Fruit fly (Drosophila melanogaster) whole organism, wandering third instar larva: Measurements from ENCODE around the gene CG1572.

Experiments
- Abd-B ChIP-seq: fragments of >200 bp; optimal IDR thresholded peaks from 2 replicates; lab custom pipeline; 2017; ENCODE audit warnings: missing biosample characterization, missing genetic modification characterization
- CG32264 ChIP-seq: fragments of 200-800 bp; sonication (Bioruptor generic); optimal IDR thresholded peaks from 2 replicates; lab custom pipeline; 2016; ENCODE audit warnings: missing biosample characterization, missing genetic modification characterization
- CG9705 ChIP-seq: fragments of 200-800 bp; sonication (Bioruptor generic); optimal IDR thresholded peaks from 2 replicates; lab custom pipeline; 2018; ENCODE audit warnings: missing biosample characterization, mild to moderate bottlenecking, missing genetic modification characterization
- CrebA ChIP-seq: fragments of 200-800 bp; sonication (Bioruptor generic); optimal IDR thresholded peaks from 2 replicates; lab custom pipeline; 2016; ENCODE audit warnings: missing biosample characterization, mild to moderate bottlenecking, missing genetic modification characterization, borderline replicate concordance
- Dfd ChIP-seq: fragments of >200 bp; optimal IDR thresholded peaks from 2 replicates; lab custom pipeline; 2017; ENCODE audit warnings: missing biosample characterization, missing genetic modification characterization
- Dif ChIP-seq: fragments of 200-275, 200-300 bp; sonication (Bioruptor generic); optimal IDR thresholded peaks from 2 replicates; lab custom pipeline; 2018; ENCODE audit warnings: missing biosample characterization, missing genetic modification characterization; ENCODE audit not compliant: partially characterized antibody
- GATAd ChIP-seq: sonication (Bioruptor generic); optimal IDR thresholded peaks from 2 replicates; lab custom pipeline; 2016; ENCODE audit warnings: missing biosample characterization, missing genetic modification characterization
- HLH106 ChIP-seq: fragments of 200-800 bp; optimal IDR thresholded peaks from 3 replicates; lab custom pipeline; 2019; ENCODE audit warnings: missing biosample characterization, mild to moderate bottlenecking, missing genetic modification characterization, moderate library complexity
- Hnf4 ChIP-seq: fragments of 200-800 bp; sonication (Bioruptor generic); optimal IDR thresholded peaks from 2 replicates; lab custom pipeline; 2016; ENCODE audit warnings: missing biosample characterization, mild to moderate bottlenecking, missing genetic modification characterization
- Hr78 ChIP-seq: fragments of >200 bp; optimal IDR thresholded peaks from 2 replicates; lab custom pipeline; 2017; ENCODE audit warnings: missing biosample characterization, missing genetic modification characterization
- Hr83 ChIP-seq: fragments of 200-300 bp; sonication (Bioruptor generic); optimal IDR thresholded peaks from 2 replicates; lab custom pipeline; 2016; ENCODE audit warnings: missing biosample characterization, mild to moderate bottlenecking, missing genetic modification characterization, moderate library complexity; ENCODE audit not compliant: poor library complexity, severe bottlenecking
- Jra ChIP-seq: sonication (Bioruptor generic); optimal IDR thresholded peaks from 2 replicates; lab custom pipeline; 2016; ENCODE audit warnings: missing biosample characterization, missing genetic modification characterization
- Mio ChIP-seq: sonication (Bioruptor generic); optimal IDR thresholded peaks from 2 replicates; lab custom pipeline; 2016; ENCODE audit warnings: missing biosample characterization, missing genetic modification characterization
- Myc ChIP-seq: fragments of >200 bp; optimal IDR thresholded peaks from 2 replicates; lab custom pipeline; 2017
- N ChIP-seq: fragments of >200 bp; optimal IDR thresholded peaks from 2 replicates; lab custom pipeline; 2018; ENCODE audit warnings: missing biosample characterization, missing external identifiers, missing genetic modification characterization
- OdsH ChIP-seq: fragments of 200-800 bp; sonication (Bioruptor generic); optimal IDR thresholded peaks from 2 replicates; lab custom pipeline; 2016; ENCODE audit warnings: missing biosample characterization, mild to moderate bottlenecking, missing genetic modification characterization
- Rel ChIP-seq, 2 experiments: fragments of 200-800 bp; sonication (Bioruptor generic) in 1 of 2; optimal IDR thresholded peaks; 2 replicates in 1 of 2; 3 replicates in 1 of 2; lab custom pipeline; 2016 to 2019; ENCODE audit warnings: mild to moderate bottlenecking in 2 of 2, missing biosample characterization in 2 of 2, missing genetic modification characterization in 2 of 2, moderate library complexity in 1 of 2
- Sp1 ChIP-seq: fragments of 200-800 bp; sonication (Bioruptor generic); optimal IDR thresholded peaks from 3 replicates; lab custom pipeline; 2019; ENCODE audit warnings: missing biosample characterization, mild to moderate bottlenecking, missing genetic modification characterization, moderate library complexity
- Vsx2 ChIP-seq: fragments of 200-300, 225-300 bp; sonication (Bioruptor generic); optimal IDR thresholded peaks from 2 replicates; lab custom pipeline; 2018; ENCODE audit warnings: missing biosample characterization, missing genetic modification characterization; ENCODE audit not compliant: partially characterized antibody
- br ChIP-seq: fragments of 200-800 bp; sonication (Bioruptor generic); optimal IDR thresholded peaks from 2 replicates; lab custom pipeline; 2016; ENCODE audit warnings: missing biosample characterization, missing genetic modification characterization
- brk ChIP-seq: fragments of 200-800 bp; sonication (Bioruptor generic); optimal IDR thresholded peaks from 2 replicates; lab custom pipeline; 2016; ENCODE audit warnings: missing biosample characterization, mild to moderate bottlenecking, missing genetic modification characterization
- dl ChIP-seq, 2 experiments: fragments of 175-275, 200-275 bp in 1 of 2; fragments of 200-275 bp in 1 of 2; sonication (Bioruptor generic); optimal IDR thresholded peaks; lab custom pipeline; 2018; ENCODE audit warnings: mild to moderate bottlenecking in 2 of 2, missing biosample characterization in 2 of 2, missing genetic modification characterization in 2 of 2, moderate library complexity in 2 of 2; ENCODE audit not compliant: partially characterized antibody in 2 of 2, insufficient read depth in 1 of 2
- dmrt93B ChIP-seq: fragments of 200-800 bp; sonication (Bioruptor generic); optimal IDR thresholded peaks from 2 replicates; lab custom pipeline; 2018; ENCODE audit warnings: missing biosample characterization, mild to moderate bottlenecking, missing genetic modification characterization
- dsf ChIP-seq: sonication (Bioruptor generic); optimal IDR thresholded peaks from 2 replicates; lab custom pipeline; 2016; ENCODE audit warnings: missing biosample characterization, missing genetic modification characterization, borderline replicate concordance
- ey ChIP-seq: fragments of 200-800 bp; sonication (Bioruptor generic); optimal IDR thresholded peaks from 2 replicates; lab custom pipeline; 2016; ENCODE audit warnings: missing biosample characterization, missing genetic modification characterization
- foxo ChIP-seq, 2 experiments: fragments of 200-800 bp; sonication (Bioruptor generic); optimal IDR thresholded peaks; 2 replicates in 1 of 2; 3 replicates in 1 of 2; lab custom pipeline; 2016 to 2017; ENCODE audit warnings: missing biosample characterization in 2 of 2, missing genetic modification characterization in 2 of 2
- fru ChIP-seq: fragments of 200-800 bp; sonication (Bioruptor generic); optimal IDR thresholded peaks from 3 replicates; lab custom pipeline; 2016; ENCODE audit warnings: missing biosample characterization, mild to moderate bottlenecking, missing genetic modification characterization
- h ChIP-seq: fragments of 200-800 bp; sonication (Bioruptor generic); optimal IDR thresholded peaks from 3 replicates; lab custom pipeline; 2016; ENCODE audit warnings: missing biosample characterization, mild to moderate bottlenecking, missing genetic modification characterization
- jim ChIP-seq: fragments of 175-275, 200-325 bp; sonication (Bioruptor generic); optimal IDR thresholded peaks from 2 replicates; lab custom pipeline; 2016; ENCODE audit warnings: missing biosample characterization, mild to moderate bottlenecking, missing genetic modification characterization
- lola ChIP-seq: fragments of >200 bp; optimal IDR thresholded peaks from 2 replicates; lab custom pipeline; 2017; ENCODE audit warnings: missing biosample characterization, missing genetic modification characterization
- pan ChIP-seq: fragments of >200 bp; optimal IDR thresholded peaks from 2 replicates; lab custom pipeline; 2017
- psq ChIP-seq: fragments of 200-800 bp; sonication (Bioruptor generic); optimal IDR thresholded peaks from 3 replicates; lab custom pipeline; 2017; ENCODE audit warnings: missing biosample characterization, mild to moderate bottlenecking, missing genetic modification characterization, moderate library complexity
- rgr ChIP-seq: fragments of 200-800 bp; sonication (Bioruptor generic); optimal IDR thresholded peaks from 3 replicates; lab custom pipeline; 2016; ENCODE audit warnings: missing biosample characterization, mild to moderate bottlenecking, missing genetic modification characterization
- sage ChIP-seq: fragments of 200-800 bp; sonication (Bioruptor generic); optimal IDR thresholded peaks from 2 replicates; lab custom pipeline; 2016; ENCODE audit warnings: missing biosample characterization, mild to moderate bottlenecking, missing genetic modification characterization
- sv ChIP-seq: fragments of 200-800 bp; sonication (Bioruptor generic); optimal IDR thresholded peaks from 3 replicates; lab custom pipeline; 2016; ENCODE audit warnings: missing biosample characterization, missing genetic modification characterization
- tai ChIP-seq: sonication (Bioruptor generic); optimal IDR thresholded peaks from 2 replicates; lab custom pipeline; 2016; ENCODE audit warnings: missing biosample characterization, missing genetic modification characterization
- usp ChIP-seq: fragments of >200 bp; optimal IDR thresholded peaks from 2 replicates; lab custom pipeline; 2017; ENCODE audit warnings: missing biosample characterization, missing genetic modification characterization
- woc ChIP-seq: sonication (Bioruptor generic); optimal IDR thresholded peaks from 2 replicates; lab custom pipeline; 2016; ENCODE audit warnings: missing biosample characterization, mild to moderate bottlenecking, missing genetic modification characterization

Gene CG1572

DNA sequence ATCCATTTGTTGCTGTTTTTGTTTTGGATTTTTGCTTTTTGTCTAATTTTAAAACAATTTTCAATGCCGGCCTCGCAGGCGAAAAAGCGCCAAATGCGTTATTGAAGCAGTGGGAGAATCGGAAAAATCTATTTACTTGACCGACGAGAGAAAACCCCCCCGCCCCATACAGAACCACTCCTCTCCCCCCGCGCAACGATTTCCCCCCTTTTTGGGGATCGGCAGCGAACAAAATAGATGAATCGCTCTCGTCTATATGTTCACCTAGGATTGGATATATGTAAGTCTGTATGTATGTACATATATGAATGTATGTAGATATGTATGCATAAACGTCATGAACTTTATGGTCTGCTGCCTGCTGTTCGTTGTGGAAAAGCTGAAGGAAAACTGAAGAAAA lies 1.7 kb downstream of the CG1572 start:
- TF ChIP-seq Hr78 (GFP tag; lab: Kevin White, UChicago) (no peak), Hnf4 (GFP tag; lab: Kevin White, UChicago) (no peak), Abd-B (GFP tag; lab: Kevin White, UChicago) (no peak), Jra (GFP tag; lab: Kevin White, UChicago) (no peak), br (GFP tag; lab: Kevin White, UChicago) (no peak), pan (lab: Kevin White, UChicago) (no peak), Dif (GFP tag; lab: Kevin White, UChicago) (no peak), brk (GFP tag; lab: Kevin White, UChicago) (no peak), dl (GFP tag; optimal IDR thresholded peaks at IDR 0.05; lab: Kevin White, UChicago; ENCODE audit: insufficient read depth in 1 of 2, partially characterized antibody in 2 of 2) (no peak), lola (GFP tag; lab: Kevin White, UChicago) (no peak), CG32264 (GFP tag; lab: Kevin White, UChicago) (no peak), Mio (no peak), jim (GFP tag; lab: Kevin White, UChicago) (no peak), psq (GFP tag; lab: Kevin White, UChicago) (no peak), sage (no peak), rgr (GFP tag; lab: Kevin White, UChicago) (no peak), HLH106 (no peak), Vsx2 (GFP tag; lab: Kevin White, UChicago) (no peak), ey (GFP tag; lab: Kevin White, UChicago) (no peak), GATAd (GFP tag; lab: Kevin White, UChicago) (no peak)

DNA sequence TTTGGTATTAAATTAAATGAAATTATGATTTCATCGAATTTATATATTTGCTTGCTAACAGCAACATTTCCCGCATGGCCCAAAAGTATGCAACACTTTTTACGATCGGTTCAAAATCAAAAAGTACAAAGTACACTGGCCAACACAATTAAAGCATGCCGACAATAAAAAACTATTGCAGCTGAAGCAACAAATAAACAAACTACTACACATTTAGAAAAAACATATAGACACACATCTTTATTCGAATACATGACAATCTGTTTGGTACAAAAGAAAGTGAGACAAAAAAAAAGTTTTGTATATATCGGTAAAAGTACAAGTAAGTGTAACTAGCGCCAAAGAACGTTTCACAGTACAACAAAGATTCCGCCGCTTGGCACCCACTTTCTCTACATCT lies 3.4 kb downstream of the CG1572 start:
- TF ChIP-seq foxo (GFP tag; optimal IDR thresholded peaks at IDR 0.05; lab: Kevin White, UChicago) (no peak), Abd-B (GFP tag; lab: Kevin White, UChicago) (no peak), brk (GFP tag; lab: Kevin White, UChicago) (peak; percentile 18), lola (GFP tag; lab: Kevin White, UChicago) (no peak), Hnf4 (GFP tag; lab: Kevin White, UChicago) (peak; percentile 44), jim (GFP tag; lab: Kevin White, UChicago) (no peak), GATAd (GFP tag; lab: Kevin White, UChicago) (no peak), N (no peak), Sp1 (no peak)

DNA sequence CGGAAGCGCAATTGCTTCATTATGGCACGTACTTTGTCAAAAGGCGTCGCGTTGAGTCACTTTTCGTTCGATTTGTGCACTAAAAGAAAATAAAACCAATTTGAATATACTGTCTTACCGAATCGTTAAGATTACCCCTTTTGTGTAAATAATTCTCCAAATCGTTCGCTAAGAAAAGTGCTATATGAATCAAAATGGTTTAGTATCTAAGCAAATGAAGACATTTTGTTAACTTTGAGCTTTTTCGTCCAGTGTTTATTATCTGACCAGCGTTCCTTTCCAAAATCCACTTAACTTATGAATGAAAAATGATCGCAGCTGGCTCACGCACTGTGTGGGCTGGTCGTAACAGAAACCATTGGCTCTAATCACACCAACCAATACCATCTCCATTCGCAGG lies 8.4 kb downstream of the CG1572 start:
- TF ChIP-seq Jra (GFP tag; lab: Kevin White, UChicago) (no peak), HLH106 (peak; percentile 48), Mio (no peak), Vsx2 (GFP tag; lab: Kevin White, UChicago) (no peak), psq (GFP tag; lab: Kevin White, UChicago) (peak; percentile 25), br (GFP tag; lab: Kevin White, UChicago) (peak; percentile 27), dmrt93B (GFP tag; lab: Kevin White, UChicago) (no peak), fru (GFP tag; lab: Kevin White, UChicago) (peak; percentile 39), Myc (no peak), rgr (GFP tag; lab: Kevin White, UChicago) (peak; percentile 73), OdsH (peak; percentile 27), brk (GFP tag; lab: Kevin White, UChicago) (no peak), CG9705 (no peak), Rel (GFP tag; optimal IDR thresholded peaks at IDR 0.05; lab: Kevin White, UChicago) (no peak), Rel (tag; optimal IDR thresholded peaks at IDR 0.05; lab: Kevin White, UChicago) (no peak), Hr78 (GFP tag; lab: Kevin White, UChicago) (no peak), Abd-B (GFP tag; lab: Kevin White, UChicago) (no peak), Sp1 (peak; percentile 30), usp (no peak), ey (GFP tag; lab: Kevin White, UChicago) (peak; percentile 58), N (no peak), dl (GFP tag; optimal IDR thresholded peaks at IDR 0.05; lab: Kevin White, UChicago; ENCODE audit: insufficient read depth in 1 of 2, partially characterized antibody in 2 of 2) (no peak), h (GFP tag; lab: Kevin White, UChicago) (peak; percentile 66), CG32264 (GFP tag; lab: Kevin White, UChicago) (no peak), tai (GFP tag; lab: Kevin White, UChicago) (no peak), Hnf4 (GFP tag; lab: Kevin White, UChicago) (peak; percentile 20), Dif (GFP tag; lab: Kevin White, UChicago) (no peak), jim (GFP tag; lab: Kevin White, UChicago) (no peak), woc (GFP tag; lab: Kevin White, UChicago) (no peak), CrebA (GFP tag; lab: Kevin White, UChicago) (no peak), GATAd (GFP tag; lab: Kevin White, UChicago) (no peak), foxo (GFP tag; optimal IDR thresholded peaks at IDR 0.05; lab: Kevin White, UChicago) (peak in 1 of 2 experiments; percentile 64), Hr83 (GFP tag; lab: Kevin White, UChicago) (no peak), sage (no peak), pan (lab: Kevin White, UChicago) (no peak), dsf (GFP tag; lab: Kevin White, UChicago) (no peak), sv (GFP tag; lab: Kevin White, UChicago) (no peak), Dfd (GFP tag; lab: Kevin White, UChicago) (no peak), lola (GFP tag; lab: Kevin White, UChicago) (no peak)
